Worm (Caenorhabditis elegans): ENCODE results near the gene H43E16.1.

H43E16.1 gene

DNA sequence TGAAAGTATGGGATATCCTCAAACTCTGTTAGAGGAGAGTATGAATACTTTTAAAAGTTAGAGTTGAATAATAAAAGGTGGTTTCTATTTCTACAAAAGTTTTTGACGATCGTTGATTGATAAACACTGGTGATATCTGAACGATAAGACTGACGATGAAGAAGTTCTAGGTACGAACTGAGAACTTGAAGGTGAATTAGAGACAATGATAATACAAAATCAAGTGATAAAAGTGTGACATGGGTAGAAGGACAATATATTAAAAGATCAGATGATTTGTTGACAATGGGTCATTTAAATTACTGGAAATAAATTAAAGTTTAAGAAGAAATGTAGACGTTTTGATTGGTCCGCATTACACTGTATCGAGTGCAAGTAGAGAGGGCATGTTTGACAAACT lies 21.3 kb downstream of the H43E16.1 start, which contains the start of gene C18H9.5:
C18H9.5 (minus strand) TSS at position 179 of the 400 bp plus-strand sequence.
- TF ChIP-seq klf-2 (GFP tag; conservative IDR thresholded peaks at IDR 0.05) (no peak), ztf-23 (GFP tag; IDR thresholded peaks at IDR 0.05) (no peak), ref-1 (GFP tag; conservative IDR thresholded peaks at IDR 0.05) (no peak), cog-1 (tag; optimal IDR thresholded peaks at IDR 0.05) (no peak), med-1 (GFP tag; optimal IDR thresholded peaks at IDR 0.05; ENCODE audit: insufficient read depth) (no peak), tab-1 (GFP tag; IDR thresholded peaks at IDR 0.05) (no peak), ztf-29 (GFP tag; IDR thresholded peaks at IDR 0.05) (no peak), T22C8.4 (GFP tag; IDR thresholded peaks at IDR 0.05) (no peak), flt-1 (GFP tag; IDR thresholded peaks at IDR 0.05) (no peak)

DNA sequence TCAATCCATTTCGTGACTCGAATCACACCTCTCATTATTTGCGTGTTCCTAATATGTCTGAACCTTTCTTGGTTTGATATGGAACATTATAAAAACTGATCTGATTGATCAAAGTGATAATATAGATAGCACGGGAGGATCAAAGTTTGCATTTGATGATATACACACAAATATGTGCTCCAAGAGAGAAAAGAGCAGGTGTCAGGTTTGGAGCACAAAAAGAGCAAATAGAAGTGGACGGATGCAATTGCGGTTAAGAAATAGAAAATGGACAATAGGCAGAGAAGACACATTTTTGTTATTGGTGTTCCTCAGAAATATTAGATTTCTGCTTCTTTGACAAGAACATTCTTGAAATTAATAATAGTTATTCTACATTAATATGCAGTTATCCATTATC lies 24.7 kb downstream of the H43E16.1 start, which contains the start of gene C18H9.1:
C18H9.1 (plus strand) TSS at position 301 of the 400 bp plus-strand sequence.
- TF ChIP-seq med-1 (GFP tag; optimal IDR thresholded peaks at IDR 0.05; ENCODE audit: insufficient read depth) (no peak), ztf-29 (GFP tag; IDR thresholded peaks at IDR 0.05) (no peak), ref-1 (GFP tag; conservative IDR thresholded peaks at IDR 0.05) (no peak), cog-1 (tag; optimal IDR thresholded peaks at IDR 0.05) (no peak), tab-1 (GFP tag; IDR thresholded peaks at IDR 0.05) (no peak), klf-2 (GFP tag; conservative IDR thresholded peaks at IDR 0.05) (no peak)

DNA sequence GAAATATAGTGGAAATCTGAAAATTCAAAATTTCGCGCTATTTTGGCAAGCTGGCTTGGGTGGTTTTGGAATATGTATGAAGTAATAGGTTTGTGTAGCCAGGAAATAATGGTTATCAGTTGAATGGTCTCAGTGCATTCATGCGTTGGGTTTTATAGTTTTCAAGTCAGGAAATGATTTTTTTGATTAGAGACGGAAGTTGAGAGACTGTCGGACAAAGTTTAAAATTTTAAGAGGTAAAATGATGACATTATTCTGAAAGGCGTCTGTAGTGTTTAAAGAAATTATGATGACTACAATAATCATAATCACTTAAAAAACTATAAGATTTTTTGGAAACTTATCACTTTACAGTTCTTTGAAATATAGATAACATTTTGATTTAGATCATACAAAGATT lies 27.4 kb downstream of the H43E16.1 start, which contains the start of gene C18H9.6:
C18H9.6 (minus strand) TSS at position 129 of the 400 bp plus-strand sequence.
- no peak for TF ChIP-seq tab-1 (GFP tag; IDR thresholded peaks at IDR 0.05)
- TF ChIP-seq cog-1 (tag; optimal IDR thresholded peaks at IDR 0.05), result no peak
- no peak for TF ChIP-seq flt-1 (GFP tag; IDR thresholded peaks at IDR 0.05)
- TF ChIP-seq ref-1 (GFP tag; conservative IDR thresholded peaks at IDR 0.05), result no peak
- TF ChIP-seq ztf-23 (GFP tag; IDR thresholded peaks at IDR 0.05), result no peak
- no peak for TF ChIP-seq T22C8.4 (GFP tag; IDR thresholded peaks at IDR 0.05)
- TF ChIP-seq med-1 (GFP tag; optimal IDR thresholded peaks at IDR 0.05; ENCODE audit: insufficient read depth), result no peak
- no peak for TF ChIP-seq ztf-29 (GFP tag; IDR thresholded peaks at IDR 0.05)
- TF ChIP-seq klf-2 (GFP tag; conservative IDR thresholded peaks at IDR 0.05), result no peak

DNA sequence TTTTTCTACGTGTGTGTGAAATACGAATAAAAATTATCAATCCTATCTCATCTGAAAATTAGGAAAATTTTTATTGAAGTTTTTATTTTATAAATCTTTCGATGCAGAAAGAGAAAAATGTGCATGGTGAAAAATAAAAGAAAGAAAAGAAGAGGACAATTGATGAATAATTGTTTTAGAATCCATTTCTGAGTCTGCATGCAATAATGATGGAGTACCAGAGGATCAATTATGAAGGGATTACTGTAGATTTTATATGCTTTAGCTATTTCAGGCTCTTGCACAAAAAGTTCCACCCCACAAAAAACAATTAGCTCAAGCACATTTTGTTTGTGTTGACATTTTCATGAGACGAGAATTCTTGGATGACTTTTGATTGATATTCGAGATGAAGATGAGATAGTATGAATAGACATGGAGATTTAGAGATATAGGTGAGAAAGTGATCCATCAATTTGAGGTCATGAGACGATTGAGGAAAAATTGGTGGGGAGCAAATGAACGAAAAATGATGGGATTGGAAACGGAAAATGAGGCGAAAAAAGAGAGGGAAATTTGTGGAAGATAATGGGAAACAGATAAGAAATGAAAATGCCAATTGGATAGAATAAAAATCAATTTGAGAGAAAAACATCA lies 31.6 kb downstream of the H43E16.1 start, which contains the start of gene rpy-1:
rpy-1 (minus strand) TSS at position 51 of the 636 bp plus-strand sequence.
- TF ChIP-seq ref-1 (GFP tag; conservative IDR thresholded peaks at IDR 0.05) (no peak), flt-1 (GFP tag; IDR thresholded peaks at IDR 0.05) (no peak), T22C8.4 (GFP tag; IDR thresholded peaks at IDR 0.05) (no peak), ztf-29 (GFP tag; IDR thresholded peaks at IDR 0.05) (no peak), med-1 (GFP tag; optimal IDR thresholded peaks at IDR 0.05; ENCODE audit: insufficient read depth) (no peak), ztf-23 (GFP tag; IDR thresholded peaks at IDR 0.05) (no peak), cog-1 (tag; optimal IDR thresholded peaks at IDR 0.05) (no peak), tab-1 (GFP tag; IDR thresholded peaks at IDR 0.05) (no peak), klf-2 (GFP tag; conservative IDR thresholded peaks at IDR 0.05) (no peak)

DNA sequence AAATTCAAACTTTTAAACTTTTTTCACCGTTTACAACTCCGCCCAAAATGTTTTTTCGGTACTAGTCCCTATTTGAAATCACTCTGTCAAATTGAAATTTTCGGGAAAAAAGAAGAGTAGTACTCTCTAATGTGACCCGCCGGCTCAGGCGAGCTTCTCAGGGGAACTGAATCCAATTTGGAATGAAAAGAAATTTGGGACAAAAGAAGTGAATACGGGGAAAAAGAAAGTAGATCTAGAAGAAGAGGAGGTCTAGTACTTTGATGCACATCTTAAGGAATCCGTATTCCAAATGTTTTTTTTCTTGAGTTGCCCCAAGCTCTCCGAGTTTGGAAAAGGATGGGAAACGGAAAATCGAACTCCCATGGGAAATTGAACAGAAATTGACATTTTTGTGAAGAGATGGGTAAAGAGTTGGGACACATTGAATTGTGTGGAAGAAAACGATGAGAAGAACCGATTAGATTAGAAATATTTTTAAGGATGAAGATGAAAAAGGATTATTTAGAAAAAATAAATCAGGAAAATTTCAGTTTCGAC lies 32.6 kb downstream of the H43E16.1 start:
- TF ChIP-seq klf-2 (GFP tag; conservative IDR thresholded peaks at IDR 0.05), result no peak
- TF ChIP-seq T22C8.4 (GFP tag; IDR thresholded peaks at IDR 0.05), result no peak
- no peak for TF ChIP-seq ref-1 (GFP tag; conservative IDR thresholded peaks at IDR 0.05)
- TF ChIP-seq med-1 (GFP tag; optimal IDR thresholded peaks at IDR 0.05; ENCODE audit: insufficient read depth), result no peak
- TF ChIP-seq cog-1 (tag; optimal IDR thresholded peaks at IDR 0.05), result no peak
- no peak for TF ChIP-seq tab-1 (GFP tag; IDR thresholded peaks at IDR 0.05)

DNA sequence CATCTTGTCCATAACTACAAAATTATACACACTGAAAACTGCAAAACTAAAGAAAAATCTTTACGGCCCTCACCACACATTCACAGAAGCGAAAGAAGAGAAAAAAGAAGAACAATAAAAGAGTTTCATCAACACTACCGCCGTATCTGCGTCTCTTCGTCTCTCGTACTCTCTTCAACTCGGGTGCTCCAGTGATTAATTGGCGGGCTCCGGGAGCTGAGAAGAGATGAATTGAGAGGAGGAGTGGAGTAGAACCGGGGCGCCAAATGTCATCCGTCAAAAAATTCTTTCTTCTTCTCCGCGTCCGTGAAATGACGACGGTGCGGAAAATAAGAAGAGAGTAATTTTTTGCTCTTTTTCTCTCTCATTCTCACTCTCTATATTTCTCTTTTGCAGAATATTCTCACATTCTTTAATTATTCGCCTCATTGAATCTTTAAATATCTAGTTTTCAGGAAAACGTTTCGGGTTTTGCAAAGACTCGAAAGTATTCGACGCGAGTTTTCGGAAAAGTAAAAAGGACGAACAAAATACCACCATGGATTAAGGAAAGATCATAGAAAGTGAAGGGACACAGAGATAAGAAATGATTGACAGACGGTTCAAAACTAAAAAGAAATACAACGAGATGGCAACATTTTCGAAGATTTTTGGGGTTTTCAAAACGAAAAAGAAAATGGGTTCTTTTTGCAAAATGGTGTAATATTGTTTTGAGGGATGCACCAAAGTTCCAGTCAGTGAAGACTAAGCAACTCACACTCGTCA lies 33.6 kb downstream of the H43E16.1 start:
- TF ChIP-seq tab-1 (GFP tag; IDR thresholded peaks at IDR 0.05) (no peak), flt-1 (GFP tag; IDR thresholded peaks at IDR 0.05) (no peak), T22C8.4 (GFP tag; IDR thresholded peaks at IDR 0.05) (no peak), klf-2 (GFP tag; conservative IDR thresholded peaks at IDR 0.05) (no peak), ref-1 (GFP tag; conservative IDR thresholded peaks at IDR 0.05) (no peak), ztf-29 (GFP tag; IDR thresholded peaks at IDR 0.05) (no peak)

DNA sequence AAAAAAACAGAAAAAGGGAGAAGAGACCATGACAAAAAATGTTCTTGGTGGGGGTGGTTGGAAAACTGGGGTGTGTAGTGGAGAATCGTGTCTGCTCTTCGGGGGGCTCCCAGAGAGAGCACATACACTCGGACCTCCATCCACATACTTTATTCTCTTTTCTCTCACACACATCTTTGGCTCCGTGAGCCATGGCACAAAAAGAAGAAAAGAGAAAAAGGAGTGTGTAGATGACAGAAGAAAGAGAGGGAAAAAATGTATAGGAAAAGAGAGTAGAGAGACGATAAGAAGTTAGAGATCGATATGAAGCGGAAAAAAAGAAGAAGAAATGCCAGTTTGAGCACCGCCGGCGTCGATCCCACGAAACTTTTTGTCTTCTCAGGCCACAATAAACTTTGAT lies 34.9 kb downstream of the H43E16.1 start:
- TF ChIP-seq T22C8.4 (GFP tag; IDR thresholded peaks at IDR 0.05) (no peak), ref-1 (GFP tag; conservative IDR thresholded peaks at IDR 0.05) (no peak), klf-2 (GFP tag; conservative IDR thresholded peaks at IDR 0.05) (no peak)

DNA sequence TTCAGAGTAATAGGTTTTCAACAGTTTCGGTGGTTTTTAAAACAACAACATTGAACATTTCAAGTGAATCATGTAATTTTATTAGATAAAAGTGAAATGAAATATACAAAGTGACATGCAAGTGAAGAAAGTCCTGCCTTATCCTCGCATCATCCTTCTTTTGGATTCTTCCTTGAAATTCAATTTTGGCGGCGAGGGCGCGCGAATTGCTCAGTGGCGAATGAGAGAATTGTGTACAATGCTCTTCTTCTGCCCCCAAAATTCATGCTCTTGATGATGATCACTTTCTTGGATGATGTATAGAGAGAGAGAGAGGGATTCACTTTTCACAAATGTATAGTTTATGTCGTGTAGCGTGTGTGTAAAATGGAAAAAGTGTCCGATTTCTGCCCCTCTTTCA lies 35.6 kb downstream of the H43E16.1 start:
- no peak for TF ChIP-seq klf-2 (GFP tag; conservative IDR thresholded peaks at IDR 0.05)
- TF ChIP-seq cog-1 (tag; optimal IDR thresholded peaks at IDR 0.05), result no peak
- no peak for TF ChIP-seq med-1 (GFP tag; optimal IDR thresholded peaks at IDR 0.05; ENCODE audit: insufficient read depth)
- TF ChIP-seq ztf-29 (GFP tag; IDR thresholded peaks at IDR 0.05), result no peak
- no peak for TF ChIP-seq T22C8.4 (GFP tag; IDR thresholded peaks at IDR 0.05)
- TF ChIP-seq ref-1 (GFP tag; conservative IDR thresholded peaks at IDR 0.05), result no peak
- no peak for TF ChIP-seq ztf-23 (GFP tag; IDR thresholded peaks at IDR 0.05)
- TF ChIP-seq flt-1 (GFP tag; IDR thresholded peaks at IDR 0.05), result no peak
- TF ChIP-seq tab-1 (GFP tag; IDR thresholded peaks at IDR 0.05), result no peak

DNA sequence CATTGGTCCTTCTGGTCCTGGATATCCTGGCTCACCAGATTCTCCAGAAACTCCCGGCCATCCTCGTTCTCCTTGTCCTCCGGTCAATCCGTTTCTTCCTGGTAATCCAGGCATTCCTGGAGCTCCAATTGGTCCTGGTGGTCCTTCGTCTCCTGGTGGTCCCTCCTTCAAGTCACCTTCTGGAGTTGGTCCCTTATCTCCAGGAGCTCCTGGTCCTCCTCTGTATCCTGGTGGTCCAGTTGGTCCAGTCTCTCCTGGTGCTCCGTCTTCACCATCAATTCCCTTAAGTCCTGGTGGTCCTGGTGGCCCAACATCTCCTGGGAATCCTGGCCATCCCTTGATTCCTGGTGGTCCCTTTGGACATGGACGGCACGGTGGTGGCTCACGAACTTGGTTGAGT lies 36.5 kb downstream of the H43E16.1 start:
- no peak for TF ChIP-seq ztf-29 (GFP tag; IDR thresholded peaks at IDR 0.05)

Measured in whole organism, midembryonic.